Fruit fly (Drosophila melanogaster) Kc167 (cell line): ENCODE measurements around the gene CG34437.

Experiments
- h ChIP-seq: fragments of >200 bp; optimal IDR thresholded peaks from 3 replicates; lab custom pipeline; 2018; ENCODE audit warnings: missing external identifiers
- ttk ChIP-seq: sonication (Bioruptor generic); optimal IDR thresholded peaks from 2 replicates; lab custom pipeline; 2017; ENCODE audit warnings: missing external identifiers

- TF ChIP-seq h (lab: Kevin White, UChicago) (no peak), ttk (lab: Kevin White, UChicago) (no peak)
Measured at dm6 chr3R:28307926-28308746, 24.6 kb downstream of the CG34437 start.
